Fruit fly (Drosophila melanogaster) Kc167 (cell line): ENCODE data around the gene fend.

Experiments
- Sin3A ChIP-seq: fragments of >200 bp; optimal IDR thresholded peaks from 2 replicates; lab custom pipeline; 2018; ENCODE audit warnings: missing external identifiers
- h ChIP-seq: fragments of >200 bp; optimal IDR thresholded peaks from 3 replicates; lab custom pipeline; 2018; ENCODE audit warnings: missing external identifiers
- insv ChIP-seq: fragments of >200 bp; optimal IDR thresholded peaks from 3 replicates; lab custom pipeline; 2018; ENCODE audit warnings: missing external identifiers
- psq ChIP-seq: fragments of >200 bp; optimal IDR thresholded peaks from 2 replicates; lab custom pipeline; 2017; ENCODE audit warnings: missing external identifiers

- TF ChIP-seq insv (lab: Kevin White, UChicago) (no peak), h (no peak), Sin3A (lab: Kevin White, UChicago) (no peak), psq (lab: Kevin White, UChicago) (no peak)
Measured at dm6 chrX:9163645-9164509, 29.0 kb upstream of the fend start.
